Fruit fly (Drosophila melanogaster) Kc167 (cell line): Measurements from ENCODE around the gene CG9547.

Experiments used
- psq ChIP-seq: fragments of >200 bp; optimal IDR thresholded peaks from 2 replicates; lab custom pipeline; 2017; ENCODE audit warnings: missing external identifiers
- ttk ChIP-seq: sonication (Bioruptor generic); optimal IDR thresholded peaks from 2 replicates; lab custom pipeline; 2017; ENCODE audit warnings: missing external identifiers

- TF ChIP-seq psq, result no peak
- no peak for TF ChIP-seq ttk (lab: Kevin White, UChicago)
These were observed 14.3 kb upstream of the CG9547 start for dm6 chr2L:6508666-6509065.
